Fruit fly (Drosophila melanogaster) whole organism, embryonic: ENCODE data around the gene CG13138.

ENCODE experiments used
- B-H1 ChIP-seq: fragments of 200-800 bp; sonication (Bioruptor generic); IDR thresholded peaks from 3 replicates; pipeline ENCODE4 v1.3.6; 2022; ENCODE audit warnings: missing biosample characterization, missing genetic modification characterization
- Bdp1 ChIP-seq: fragments of 200-800 bp; sonication (Bioruptor generic); optimal IDR thresholded peaks from 3 replicates; lab custom pipeline; 2016; ENCODE audit warnings: missing biosample characterization, missing genetic modification characterization
- C15 ChIP-seq: fragments of 200-800 bp; sonication (Bioruptor generic); IDR thresholded peaks from 3 replicates; pipeline ENCODE4 v1.3.6; 2022; ENCODE audit warnings: missing biosample characterization, missing genetic modification characterization
- CG1024 ChIP-seq: fragments of 200-800 bp; sonication (Bioruptor generic); IDR thresholded peaks from 2 replicates; pipeline ENCODE4 v1.3.6; 2022; ENCODE audit warnings: missing biosample characterization, missing genetic modification characterization
- CG11093 ChIP-seq: fragments of 200-800 bp; sonication (Bioruptor generic); IDR thresholded peaks from 3 replicates; pipeline ENCODE4 v1.3.6; 2022; ENCODE audit warnings: missing biosample characterization, missing genetic modification characterization
- CG11247 ChIP-seq: fragments of 200-800 bp; sonication (Bioruptor generic); IDR thresholded peaks from 2 replicates; pipeline ENCODE4 v1.3.6; 2022; ENCODE audit warnings: missing biosample characterization, missing genetic modification characterization
- CG11398 ChIP-seq: fragments of 200-800 bp; sonication (Bioruptor generic); optimal IDR thresholded peaks from 2 replicates; lab custom pipeline; 2016; ENCODE audit warnings: missing biosample characterization, missing genetic modification characterization
- CG12071 ChIP-seq: fragments of 200-800 bp; sonication (Bioruptor generic); optimal IDR thresholded peaks from 3 replicates; lab custom pipeline; 2018; ENCODE audit warnings: missing biosample characterization, mild to moderate bottlenecking, missing genetic modification characterization
- CG13894 ChIP-seq: fragments of 200-800 bp; sonication (Bioruptor generic); optimal IDR thresholded peaks from 3 replicates; lab custom pipeline; 2018; ENCODE audit warnings: missing biosample characterization, mild to moderate bottlenecking, missing genetic modification characterization, moderate library complexity
- CG14667 ChIP-seq: fragments of 200-800 bp; sonication (Bioruptor generic); IDR thresholded peaks from 2 replicates; pipeline ENCODE4 v1.3.6; 2022; ENCODE audit warnings: missing biosample characterization, missing genetic modification characterization
- CG1603 ChIP-seq: fragments of 200-800 bp; sonication (Bioruptor generic); optimal IDR thresholded peaks from 2 replicates; lab custom pipeline; 2019; ENCODE audit warnings: missing biosample characterization, mild to moderate bottlenecking, missing genetic modification characterization, moderate library complexity
- CG18476 ChIP-seq: fragments of 200-800 bp; sonication (Bioruptor generic); optimal IDR thresholded peaks from 2 replicates; lab custom pipeline; 2016; ENCODE audit warnings: missing biosample characterization, mild to moderate bottlenecking, missing genetic modification characterization
- CG30020 ChIP-seq: fragments of 200-800 bp; optimal IDR thresholded peaks from 2 replicates; lab custom pipeline; 2019; ENCODE audit warnings: missing biosample characterization, mild to moderate bottlenecking, missing genetic modification characterization, moderate library complexity
- CG30403 ChIP-seq: fragments of 200-800 bp; sonication (Bioruptor generic); optimal IDR thresholded peaks from 3 replicates; lab custom pipeline; 2016; ENCODE audit warnings: missing biosample characterization, missing genetic modification characterization
- CG34224 ChIP-seq: fragments of 200-800 bp; sonication (Bioruptor generic); IDR thresholded peaks from 3 replicates; pipeline ENCODE4 v1.3.6; 2022; ENCODE audit warnings: missing biosample characterization, missing genetic modification characterization; ENCODE audit not compliant: partially characterized antibody
- CG6765 ChIP-seq: fragments of 200-800 bp; sonication (Bioruptor generic); optimal IDR thresholded peaks from 3 replicates; lab custom pipeline; 2017; ENCODE audit warnings: missing biosample characterization, mild to moderate bottlenecking, missing genetic modification characterization
- CG8089 ChIP-seq: fragments of 200-800 bp; sonication (Bioruptor generic); optimal IDR thresholded peaks from 3 replicates; lab custom pipeline; 2016; ENCODE audit warnings: missing biosample characterization, missing genetic modification characterization
- CG9797 ChIP-seq: fragments of 200-800 bp; sonication (Bioruptor generic); optimal IDR thresholded peaks from 3 replicates; lab custom pipeline; 2018; ENCODE audit warnings: missing biosample characterization, mild to moderate bottlenecking, missing genetic modification characterization
- Dek ChIP-seq: fragments of 200-800 bp; sonication (Bioruptor generic); optimal IDR thresholded peaks from 3 replicates; lab custom pipeline; 2019; ENCODE audit warnings: missing biosample characterization, mild to moderate bottlenecking, missing genetic modification characterization, moderate library complexity
- Dll ChIP-seq: fragments of 200-800 bp; sonication (Bioruptor generic); IDR thresholded peaks from 4 replicates; pipeline ENCODE4 v1.3.6; 2022; ENCODE audit warnings: missing biosample characterization, missing genetic modification characterization; ENCODE audit not compliant: partially characterized antibody
- Dp ChIP-seq: fragments of 200-800 bp; sonication (Bioruptor generic); optimal IDR thresholded peaks from 2 replicates; lab custom pipeline; 2018; ENCODE audit warnings: missing biosample characterization, mild to moderate bottlenecking, missing genetic modification characterization, moderate library complexity
- Ets97D ChIP-seq: fragments of 200-800 bp; sonication (Bioruptor generic); optimal IDR thresholded peaks from 3 replicates; lab custom pipeline; 2016; ENCODE audit warnings: missing biosample characterization, missing genetic modification characterization
- MESR4 ChIP-seq: fragments of 200-800 bp; sonication (Bioruptor generic); optimal IDR thresholded peaks from 2 replicates; lab custom pipeline; 2018; ENCODE audit warnings: missing biosample characterization, mild to moderate bottlenecking, missing genetic modification characterization, moderate library complexity
- Mad ChIP-seq: fragments of 200-800 bp; sonication (Bioruptor generic); optimal IDR thresholded peaks from 2 replicates; lab custom pipeline; 2016; ENCODE audit warnings: missing biosample characterization, missing genetic modification characterization
- Neu2 ChIP-seq: fragments of 200-800 bp; sonication (Bioruptor generic); optimal IDR thresholded peaks from 3 replicates; lab custom pipeline; 2016; ENCODE audit warnings: missing biosample characterization, missing genetic modification characterization, borderline replicate concordance
- Pdp1 ChIP-seq, 2 experiments: fragments of 200-800 bp; sonication (Bioruptor generic); optimal IDR thresholded peaks; 3 replicates each; lab custom pipeline; 2016; ENCODE audit warnings: missing biosample characterization in 2 of 2, missing genetic modification characterization in 2 of 2, mild to moderate bottlenecking in 1 of 2, moderate library complexity in 1 of 2
- Sin3A ChIP-seq: fragments of >200 bp; optimal IDR thresholded peaks from 2 replicates; lab custom pipeline; 2018
- Taf1 ChIP-seq: fragments of 200-800 bp; sonication (Bioruptor generic); IDR thresholded peaks from 2 replicates; pipeline ENCODE4 v1.3.6; 2022; ENCODE audit warnings: missing biosample characterization, missing genetic modification characterization
- bab2 ChIP-seq: fragments of 200-800 bp; sonication (Bioruptor generic); optimal IDR thresholded peaks from 2 replicates; lab custom pipeline; 2016; ENCODE audit warnings: missing biosample characterization, missing genetic modification characterization
- cas ChIP-seq: fragments of 200-800 bp; sonication (Bioruptor generic); IDR thresholded peaks from 2 replicates; pipeline ENCODE4 v1.3.6; 2022; ENCODE audit warnings: missing biosample characterization, missing genetic modification characterization
- chinmo ChIP-seq: fragments of 200-800 bp; sonication (Bioruptor generic); IDR thresholded peaks from 4 replicates; pipeline ENCODE4 v1.3.6; 2022; ENCODE audit warnings: missing biosample characterization, missing genetic modification characterization; ENCODE audit not compliant: partially characterized antibody
- crol ChIP-seq: fragments of 200-800 bp; sonication (Bioruptor generic); IDR thresholded peaks from 2 replicates; pipeline ENCODE4 v1.3.6; 2022; ENCODE audit warnings: missing biosample characterization, missing genetic modification characterization
- crp ChIP-seq, 2 experiments: fragments of 200-800 bp; sonication (Bioruptor generic); optimal IDR thresholded peaks; 2 replicates in 1 of 2; 3 replicates in 1 of 2; lab custom pipeline; 2017; ENCODE audit warnings: missing biosample characterization in 2 of 2, missing genetic modification characterization in 2 of 2, mild to moderate bottlenecking in 1 of 2, moderate library complexity in 1 of 2
- danr ChIP-seq: fragments of 200-800 bp; sonication (Bioruptor generic); IDR thresholded peaks from 2 replicates; pipeline ENCODE4 v1.3.6; 2022; ENCODE audit warnings: missing biosample characterization, missing genetic modification characterization
- gfzf ChIP-seq: fragments of 200-800 bp; sonication (Bioruptor generic); optimal IDR thresholded peaks from 2 replicates; lab custom pipeline; 2016; ENCODE audit warnings: missing biosample characterization, mild to moderate bottlenecking, missing genetic modification characterization, moderate library complexity
- ham ChIP-seq: fragments of 200-800 bp; sonication (Bioruptor generic); IDR thresholded peaks from 2 replicates; pipeline ENCODE4 v1.3.6; 2022; ENCODE audit warnings: missing biosample characterization, missing genetic modification characterization
- inv ChIP-seq: fragments of 200-800 bp; sonication (Bioruptor generic); IDR thresholded peaks from 2 replicates; pipeline ENCODE4 v1.3.6; 2022; ENCODE audit warnings: missing biosample characterization, missing genetic modification characterization; ENCODE audit not compliant: partially characterized antibody
- jumu ChIP-seq: fragments of 200-800 bp; sonication (Bioruptor generic); optimal IDR thresholded peaks from 3 replicates; lab custom pipeline; 2016; ENCODE audit warnings: missing biosample characterization, missing genetic modification characterization
- nmo ChIP-seq: fragments of 200-800 bp; sonication (Bioruptor generic); optimal IDR thresholded peaks from 2 replicates; lab custom pipeline; 2018; ENCODE audit warnings: missing biosample characterization, mild to moderate bottlenecking, missing genetic modification characterization, moderate library complexity
- pfk ChIP-seq: fragments of 200-800 bp; sonication (Bioruptor generic); optimal IDR thresholded peaks from 2 replicates; lab custom pipeline; 2018; ENCODE audit warnings: missing biosample characterization, mild to moderate bottlenecking, missing genetic modification characterization, moderate library complexity
- phol ChIP-seq: fragments of 200-800 bp; sonication (Bioruptor generic); optimal IDR thresholded peaks from 3 replicates; lab custom pipeline; 2018; ENCODE audit warnings: missing biosample characterization, mild to moderate bottlenecking, missing genetic modification characterization, moderate library complexity
- pzg ChIP-seq: fragments of 200-800 bp; sonication (Bioruptor generic); optimal IDR thresholded peaks from 3 replicates; lab custom pipeline; 2018; ENCODE audit warnings: missing biosample characterization, mild to moderate bottlenecking, missing genetic modification characterization, moderate library complexity
- sd ChIP-seq: fragments of 200-800 bp; sonication (Bioruptor generic); optimal IDR thresholded peaks from 3 replicates; lab custom pipeline; 2018; ENCODE audit warnings: missing biosample characterization, mild to moderate bottlenecking, missing genetic modification characterization, moderate library complexity
- sens ChIP-seq: fragments of 200-800 bp; sonication (Bioruptor generic); peaks from one replicate; lab custom pipeline; 2016; ENCODE audit warnings: missing biosample characterization, missing genetic modification characterization
- sisA ChIP-seq: fragments of 200-800 bp; sonication (Bioruptor generic); IDR thresholded peaks from 2 replicates; pipeline ENCODE4 v1.3.6; 2022; ENCODE audit warnings: missing biosample characterization, missing genetic modification characterization
- stwl ChIP-seq: fragments of 200-800 bp; sonication (Bioruptor generic); optimal IDR thresholded peaks from 3 replicates; lab custom pipeline; 2018; ENCODE audit warnings: missing biosample characterization, mild to moderate bottlenecking, missing genetic modification characterization, moderate library complexity
- unpg ChIP-seq: fragments of 200-800 bp; sonication (Bioruptor generic); optimal IDR thresholded peaks from 3 replicates; lab custom pipeline; 2018; ENCODE audit warnings: missing biosample characterization, mild to moderate bottlenecking, missing genetic modification characterization, moderate library complexity
- usp ChIP-seq: fragments of >200 bp; optimal IDR thresholded peaks from 2 replicates; lab custom pipeline; 2017; ENCODE audit warnings: missing biosample characterization, missing genetic modification characterization
- vnd ChIP-seq: fragments of 200-800 bp; sonication (Bioruptor generic); IDR thresholded peaks from 3 replicates; pipeline ENCODE4 v1.3.6; 2022; ENCODE audit warnings: missing biosample characterization, missing genetic modification characterization; ENCODE audit not compliant: partially characterized antibody
- vvl ChIP-seq: fragments of 200-800 bp; sonication (Bioruptor generic); IDR thresholded peaks from 2 replicates; pipeline ENCODE4 v1.3.6; 2022; ENCODE audit warnings: missing biosample characterization, missing genetic modification characterization
- zen ChIP-seq: fragments of 200-800 bp; sonication (Bioruptor generic); optimal IDR thresholded peaks from 3 replicates; lab custom pipeline; 2018; ENCODE audit warnings: missing biosample characterization, mild to moderate bottlenecking, missing genetic modification characterization, moderate library complexity
- zen2 ChIP-seq: fragments of 200-800 bp; sonication (Bioruptor generic); IDR thresholded peaks from 3 replicates; pipeline ENCODE4 v1.3.6; 2022; ENCODE audit warnings: missing biosample characterization, missing genetic modification characterization; ENCODE audit not compliant: partially characterized antibody

The CG13138 gene

DNA sequence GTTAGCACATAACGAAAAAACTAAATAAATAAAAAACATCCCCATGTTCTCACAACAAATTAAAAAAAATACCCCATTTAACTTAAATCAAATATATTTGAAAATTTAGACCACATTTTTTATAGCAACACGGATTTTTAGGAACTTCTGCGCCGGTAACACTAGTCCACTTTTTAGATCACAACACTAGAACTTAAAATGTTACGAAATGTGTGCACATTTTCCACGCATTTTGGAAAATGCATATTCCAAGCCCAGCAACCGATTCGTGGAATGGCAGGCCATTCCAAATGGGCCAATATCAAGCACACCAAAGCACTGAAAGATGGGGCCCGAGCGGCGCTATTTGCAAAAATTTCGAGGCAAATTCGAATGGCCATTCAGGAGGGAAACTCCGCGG lies 33.1 kb downstream of the CG13138 start, which contains the start of gene CG4957 (continued):
- TF ChIP-seq CG12071 (GFP tag; lab: Kevin White, UChicago), result no peak
- TF ChIP-seq CG13894 (tag; lab: Kevin White, UChicago), result no peak
- TF ChIP-seq CG14667 (GFP tag; lab: Robert Waterston, UW), result no peak
- no peak for TF ChIP-seq CG18476 (GFP tag; lab: Kevin White, UChicago)
- TF ChIP-seq Sin3A, result no peak
- no peak for TF ChIP-seq B-H1 (GFP tag; lab: Robert Waterston, UW)
- peak; percentile 18 for TF ChIP-seq Dp (GFP tag; lab: Kevin White, UChicago)
- peak; percentile 14 for TF ChIP-seq Ets97D
- no peak for TF ChIP-seq CG1603 (tag; lab: Kevin White, UChicago)
- TF ChIP-seq sd, result peak; percentile 79
- TF ChIP-seq CG30403 (GFP tag; lab: Kevin White, UChicago), result no peak
- no peak for TF ChIP-seq Neu2 (GFP tag; lab: Kevin White, UChicago)
- TF ChIP-seq gfzf (GFP tag; lab: Kevin White, UChicago), result peak; percentile 70
- TF ChIP-seq CG11398 (GFP tag; lab: Kevin White, UChicago), result no peak
- TF ChIP-seq CG11247 (GFP tag; lab: Robert Waterston, UW), result no peak
- TF ChIP-seq C15 (GFP tag; lab: Robert Waterston, UW), result no peak
- 0 out of 3 replicates have a peak, but pooled peaks have one; percentile 14 for TF ChIP-seq CG34224 (GFP tag; lab: Robert Waterston, UW)
- TF ChIP-seq CG6765 (GFP tag; lab: Kevin White, UChicago), result no peak
- peak; percentile 53 for TF ChIP-seq sens (GFP tag; lab: Kevin White, UChicago)
- no peak for TF ChIP-seq bab2 (GFP tag; lab: Kevin White, UChicago)
- TF ChIP-seq usp, result no peak
- TF ChIP-seq sisA, result no peak
- peak; percentile 30 for TF ChIP-seq stwl
- TF ChIP-seq CG8089 (GFP tag; lab: Kevin White, UChicago), result no peak
- TF ChIP-seq crp (GFP tag; optimal IDR thresholded peaks at IDR 0.05; lab: Kevin White, UChicago), result no peak
- 0 out of 4 replicates have a peak, but pooled peaks have one; percentile 25 for TF ChIP-seq chinmo (GFP tag; lab: Robert Waterston, UW)
- TF ChIP-seq vnd, result no peak
- no peak for TF ChIP-seq CG11093
- TF ChIP-seq ham (GFP tag; lab: Robert Waterston, UW), result no peak
- TF ChIP-seq zen2, result no peak
- peak in 1 of 2 experiments; percentile 78 for TF ChIP-seq Pdp1 (GFP tag; optimal IDR thresholded peaks at IDR 0.05; lab: Kevin White, UChicago)
- no peak for TF ChIP-seq Bdp1 (GFP tag; lab: Kevin White, UChicago)
- TF ChIP-seq Mad (GFP tag; lab: Kevin White, UChicago), result no peak

DNA sequence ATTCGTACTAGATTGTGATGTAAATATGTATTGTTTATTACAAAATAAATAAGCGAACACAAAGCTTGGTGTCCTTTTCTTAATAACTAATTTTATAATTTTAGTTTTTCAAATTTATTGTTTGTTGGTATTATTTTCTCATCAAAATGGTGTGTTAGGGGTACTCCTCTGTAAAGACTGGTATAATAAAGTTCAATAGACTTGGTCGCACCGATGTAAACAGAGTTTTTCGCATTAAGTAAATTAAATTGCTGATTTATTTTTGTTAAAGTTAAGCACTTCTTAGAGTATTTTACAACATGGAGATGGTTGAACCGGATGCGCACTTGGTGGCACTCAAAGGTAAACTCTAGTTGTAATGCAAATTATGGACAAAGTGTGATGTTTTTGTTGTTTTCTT lies 35.3 kb downstream of the CG13138 start, which contains the start of gene CG4953:
CG4953 (plus strand) TSS at position 193 of the 400 bp plus-strand sequence.
- no peak for TF ChIP-seq nmo (GFP tag; lab: Kevin White, UChicago)
- no peak for TF ChIP-seq CG1024 (GFP tag; lab: Robert Waterston, UW)
- TF ChIP-seq crol, result no peak
- no peak for TF ChIP-seq zen (tag; lab: Kevin White, UChicago)
- peak; percentile 65 for TF ChIP-seq CG30020 (tag; lab: Kevin White, UChicago)
- peak; percentile 14 for TF ChIP-seq Dp (GFP tag; lab: Kevin White, UChicago)
- peak; percentile 22 for TF ChIP-seq pfk
- TF ChIP-seq Dll (GFP tag; lab: Robert Waterston, UW), result no peak
- peak; percentile 18 for TF ChIP-seq CG9797 (GFP tag; lab: Kevin White, UChicago)
- TF ChIP-seq vvl (GFP tag; lab: Robert Waterston, UW), result no peak
- peak; percentile 0 for TF ChIP-seq phol
- TF ChIP-seq inv, result no peak
- TF ChIP-seq cas (GFP tag; lab: Robert Waterston, UW), result no peak
- TF ChIP-seq danr (GFP tag; lab: Robert Waterston, UW), result no peak
- no peak for TF ChIP-seq Dek
- TF ChIP-seq Taf1, result no peak
- no peak for TF ChIP-seq unpg (GFP tag; lab: Kevin White, UChicago)
- peak; percentile 33 for TF ChIP-seq MESR4 (GFP tag; lab: Kevin White, UChicago)
- no peak for TF ChIP-seq jumu
- peak; percentile 44 for TF ChIP-seq pzg (GFP tag; lab: Kevin White, UChicago)
